Worm (Caenorhabditis elegans): Measurements from ENCODE around the gene F20D6.10.
A peak's percentile ranks its signal among the peaks of the same experiment; 100 is the strongest.

Gene F20D6.10

ce11 chrV:8203085-8203643 is 7.4 kb upstream of the F20D6.10 start, which contains the start of gene cest-17 (continued):
- TF ChIP-seq F10B5.3 (tag; optimal IDR thresholded peaks at IDR 0.05) (no peak), unc-62 (GFP tag; optimal IDR thresholded peaks at IDR 0.05 in 1 of 2) (peak in 1 of 2 experiments; percentile 57), unc-62 (tag; optimal IDR thresholded peaks at IDR 0.05) (no peak), daf-16 (GFP tag; optimal IDR thresholded peaks at IDR 0.05) (no peak), daf-16 (tag; optimal IDR thresholded peaks at IDR 0.05) (peak; percentile 71), nhr-28 (tag; optimal IDR thresholded peaks at IDR 0.05) (peak; percentile 28), unc-130 (GFP tag; optimal IDR thresholded peaks at IDR 0.05) (no peak), R02D3.7 (tag; optimal IDR thresholded peaks at IDR 0.05) (no peak), nhr-237 (tag; optimal IDR thresholded peaks at IDR 0.05) (no peak), pqm-1 (tag; optimal IDR thresholded peaks at IDR 0.05) (no peak), ZK546.5 (tag; optimal IDR thresholded peaks at IDR 0.05) (no peak), tra-1 (GFP tag; IDR thresholded peaks at IDR 0.05) (no peak), daf-8 (GFP tag; IDR thresholded peaks at IDR 0.05) (no peak), ceh-82 (tag; optimal IDR thresholded peaks at IDR 0.05) (no peak), ama-1 (optimal IDR thresholded peaks at IDR 0.05) (no peak), dmd-9 (GFP tag; IDR thresholded peaks at IDR 0.05) (no peak), zfp-3 (GFP tag; conservative IDR thresholded peaks at IDR 0.05) (no peak), php-3 (GFP tag; IDR thresholded peaks at IDR 0.05) (no peak), skn-1 (tag; optimal IDR thresholded peaks at IDR 0.05) (no peak), nhr-77 (tag; optimal IDR thresholded peaks at IDR 0.05) (no peak), lim-7 (GFP tag; IDR thresholded peaks at IDR 0.05) (no peak), attf-4 (tag; optimal IDR thresholded peaks at IDR 0.05) (no peak), Y5F2A.4 (GFP tag; optimal IDR thresholded peaks at IDR 0.05) (no peak), ceh-20 (GFP tag; IDR thresholded peaks at IDR 0.05) (no peak), dmd-8 (GFP tag; IDR thresholded peaks at IDR 0.05) (no peak)

ce11 chrV:8201229-8201858 is 5.6 kb upstream of the F20D6.10 start, which contains the start of gene cri-2:
TSS of gene cri-2 (plus strand) at chrV:8201808.
- TF ChIP-seq php-3 (GFP tag; IDR thresholded peaks at IDR 0.05) (no peak), daf-16 (GFP tag; optimal IDR thresholded peaks at IDR 0.05) (peak in 1 of 2 experiments; percentile 76), daf-16 (tag; optimal IDR thresholded peaks at IDR 0.05) (no peak), nhr-28 (tag; optimal IDR thresholded peaks at IDR 0.05) (peak; percentile 39), aha-1 (tag) (peak; percentile 46), T20F7.1 (GFP tag; optimal IDR thresholded peaks at IDR 0.05) (peak; percentile 30), hlh-11 (tag; optimal IDR thresholded peaks at IDR 0.05) (peak; percentile 19), lin-38 (GFP tag; IDR thresholded peaks at IDR 0.05) (no peak), nhr-6 (tag; optimal IDR thresholded peaks at IDR 0.05) (peak; percentile 13), dve-1 (tag; optimal IDR thresholded peaks at IDR 0.05; ENCODE audit: insufficient read depth) (peak; percentile 46)

- TF ChIP-seq egl-27 (tag; optimal IDR thresholded peaks at IDR 0.05) (no peak), hlh-11 (tag; optimal IDR thresholded peaks at IDR 0.05) (peak; percentile 5), daf-16 (GFP tag; optimal IDR thresholded peaks at IDR 0.05) (no peak), daf-16 (tag; optimal IDR thresholded peaks at IDR 0.05) (peak; percentile 19)
Observed at ce11 chrV:8198994-8199393, 3.3 kb upstream of the F20D6.10 start, which contains the start of gene F20D6.11. TSS of gene F20D6.11 (minus strand) at chrV:8199094.

- peak; percentile 27 for TF ChIP-seq aha-1 (tag)
- TF ChIP-seq set-16 (GFP tag; IDR thresholded peaks at IDR 0.05): no peak
- peak in 1 of 2 experiments; percentile 92 for TF ChIP-seq unc-62 (GFP tag; optimal IDR thresholded peaks at IDR 0.05 in 1 of 2)
- no peak for TF ChIP-seq unc-62 (tag; optimal IDR thresholded peaks at IDR 0.05)
Observed at ce11 chrV:8196993-8197392, 1.3 kb upstream of the F20D6.10 start.

- TF ChIP-seq mep-1 (tag; optimal IDR thresholded peaks at IDR 0.05) (no peak), T20F7.1 (GFP tag; optimal IDR thresholded peaks at IDR 0.05) (no peak), madf-5 (GFP tag; IDR thresholded peaks at IDR 0.05) (no peak), lin-15B (tag; optimal IDR thresholded peaks at IDR 0.05) (no peak), dmd-8 (GFP tag; IDR thresholded peaks at IDR 0.05) (no peak), nhr-76 (tag; optimal IDR thresholded peaks at IDR 0.05) (no peak), ceh-82 (tag; optimal IDR thresholded peaks at IDR 0.05) (no peak), nhr-102 (tag; optimal IDR thresholded peaks at IDR 0.05) (no peak), mes-2 (tag; optimal IDR thresholded peaks at IDR 0.05; ENCODE audit: poor library complexity, severe bottlenecking) (no peak), spr-3 (GFP tag; optimal IDR thresholded peaks at IDR 0.05) (no peak), Y48G9A.11 (GFP tag; IDR thresholded peaks at IDR 0.05) (no peak), ctbp-1 (GFP tag; IDR thresholded peaks at IDR 0.05) (no peak), egl-43 (GFP tag; IDR thresholded peaks at IDR 0.05) (no peak), egl-27 (tag; optimal IDR thresholded peaks at IDR 0.05) (no peak), F10B5.3 (tag; optimal IDR thresholded peaks at IDR 0.05) (no peak)
Observed at ce11 chrV:8190430-8190829, 5.3 kb downstream of the F20D6.10 start, which contains the start of gene F20D6.1. TSS of gene F20D6.1 (plus strand) at chrV:8190730.

Measured in whole organism, L4 larva.